1 fruit fly cellular context compared by ENCODE assay signal in the genomic region with DNA sequence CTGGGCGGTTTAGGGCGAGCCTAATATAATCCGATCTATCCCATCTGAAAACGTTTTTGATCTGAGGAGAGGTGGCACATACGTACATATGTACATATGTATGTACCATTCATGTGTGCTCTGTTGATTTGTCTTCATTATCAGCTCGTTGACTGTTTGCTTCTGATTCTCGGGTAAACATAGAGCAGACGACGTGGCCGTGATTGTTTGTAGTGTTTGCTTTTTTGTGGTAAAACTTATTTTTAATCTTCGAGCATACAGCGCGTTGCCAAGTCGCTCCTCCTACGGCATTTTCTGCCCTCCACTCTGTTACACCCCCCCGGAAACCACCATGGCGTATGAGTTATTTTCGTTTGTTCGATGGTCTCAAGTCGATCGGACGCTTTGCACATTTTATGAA.
A peak's percentile ranks its signal among the peaks of the same experiment; 100 is the strongest.
TF ChIP-seq lines count a peak whose summit lies in the region.

No protein-coding gene starts in this region.

TF ChIP-seq in whole organism, embryonic, 481 proteins besides CTCF, POLR2A, EP300 and RAD21 (continued from another document and continues in another):
- TF ChIP-seq usp (GFP tag; optimal IDR thresholded peaks at IDR 0.05; lab: Kevin White, UChicago) (no peak), CG12769 (tag; optimal IDR thresholded peaks at IDR 0.05; lab: Kevin White, UChicago) (peak; percentile 93), CG14014 (GFP tag; IDR thresholded peaks at IDR 0.05; lab: Robert Waterston, UW) (peak; percentile 89; the same call in 1 of the 2 replicates), GATAe (GFP tag; conservative IDR thresholded peaks at IDR 0.05; lab: Robert Waterston, UW) (no peak), CG8944 (GFP tag; optimal IDR thresholded peaks at IDR 0.05; lab: Kevin White, UChicago) (peak; percentile 80), Rx (GFP tag; IDR thresholded peaks at IDR 0.05; lab: Robert Waterston, UW) (0 out of 2 replicates have a peak, but pooled peaks have one; percentile 44), sima (GFP tag; optimal IDR thresholded peaks at IDR 0.05; lab: Kevin White, UChicago) (peak; percentile 54), CG12659 (GFP tag; optimal IDR thresholded peaks at IDR 0.05; lab: Kevin White, UChicago) (peak; percentile 89), gsb-n (tag; optimal IDR thresholded peaks at IDR 0.05; lab: Kevin White, UChicago) (peak; percentile 90), crc (GFP tag; optimal IDR thresholded peaks at IDR 0.05; lab: Kevin White, UChicago) (peak; percentile 52), Dfd (GFP tag; optimal IDR thresholded peaks at IDR 0.05; lab: Kevin White, UChicago) (no peak), ems (GFP tag; optimal IDR thresholded peaks at IDR 0.05; lab: Kevin White, UChicago) (peak; percentile 70), fd102C (GFP tag; optimal IDR thresholded peaks at IDR 0.05; lab: Kevin White, UChicago) (peak; percentile 77), Abd-B (GFP tag; optimal IDR thresholded peaks at IDR 0.05; lab: Kevin White, UChicago) (no peak), Asciz (GFP tag; optimal IDR thresholded peaks at IDR 0.05; lab: Kevin White, UChicago) (peak; percentile 96), HLHmδ (GFP tag; optimal IDR thresholded peaks at IDR 0.05; lab: Kevin White, UChicago) (peak; percentile 97), Dbx (GFP tag; IDR thresholded peaks at IDR 0.05; lab: Robert Waterston, UW) (peak; percentile 65; the same call in 2 of the 3 replicates), CG2712 (tag; optimal IDR thresholded peaks at IDR 0.05; lab: Kevin White, UChicago) (peak; percentile 83), esg (GFP tag; conservative IDR thresholded peaks at IDR 0.05; lab: Robert Waterston, UW) (no peak), Ada2b (GFP tag; IDR thresholded peaks at IDR 0.05; lab: Robert Waterston, UW) (peak; percentile 36; the same call in 1 of the 2 replicates), CG10959 (GFP tag; IDR thresholded peaks at IDR 0.05; lab: Robert Waterston, UW) (0 out of 2 replicates have a peak, but pooled peaks have one; percentile 42), CG30431 (GFP tag; optimal IDR thresholded peaks at IDR 0.05; lab: Kevin White, UChicago) (peak; percentile 58), MTF-1 (GFP tag; optimal IDR thresholded peaks at IDR 0.05; lab: Kevin White, UChicago; ENCODE audit: borderline replicate concordance) (peak; percentile 96), CG10543 (GFP tag; optimal IDR thresholded peaks at IDR 0.05; lab: Kevin White, UChicago) (peak; percentile 98), Rfx (GFP tag; IDR thresholded peaks at IDR 0.05; lab: Robert Waterston, UW) (peak; percentile 89), tgo (GFP tag; IDR thresholded peaks at IDR 0.05; lab: Robert Waterston, UW) (peak; percentile 57; the same call in 2 of the 3 replicates), bcd (GFP tag; optimal IDR thresholded peaks at IDR 0.05; lab: Kevin White, UChicago) (peak; percentile 83), CG7839 (tag; optimal IDR thresholded peaks at IDR 0.05; lab: Kevin White, UChicago) (peak; percentile 52), CG14667 (GFP tag; IDR thresholded peaks at IDR 0.05; lab: Robert Waterston, UW) (no peak), D19B (GFP tag; optimal IDR thresholded peaks at IDR 0.05; lab: Kevin White, UChicago) (peak; percentile 26), ci (GFP tag; IDR thresholded peaks at IDR 0.05; lab: Robert Waterston, UW) (peak; percentile 93), br (optimal IDR thresholded peaks at IDR 0.05; lab: Kevin White, UChicago) (no peak), Eip74EF (GFP tag; optimal IDR thresholded peaks at IDR 0.05; lab: Kevin White, UChicago) (peak in 1 of 2 experiments; percentile 77), CG12391 (tag; optimal IDR thresholded peaks at IDR 0.05; lab: Kevin White, UChicago) (peak; percentile 67), CG6654 (GFP tag; optimal IDR thresholded peaks at IDR 0.05; lab: Kevin White, UChicago) (peak; percentile 20), toy (GFP tag; IDR thresholded peaks at IDR 0.05; lab: Robert Waterston, UW) (peak; percentile 50; the same call in 1 of the 2 replicates), Hr51 (GFP tag; optimal IDR thresholded peaks at IDR 0.05; lab: Kevin White, UChicago) (peak; percentile 41 to 90), HLH4C (GFP tag; IDR thresholded peaks at IDR 0.05; lab: Robert Waterston, UW; ENCODE audit: partially characterized antibody) (no peak), NK7.1 (GFP tag; optimal IDR thresholded peaks at IDR 0.05; lab: Kevin White, UChicago) (peak; percentile 50), pan (optimal IDR thresholded peaks at IDR 0.05; lab: Kevin White, UChicago) (no peak), pan (GFP tag; optimal IDR thresholded peaks at IDR 0.05 in 1 of 2, IDR thresholded peaks at IDR 0.05 in 1 of 2) (peak in 1 of 2 experiments; percentile 88), CG17359 (tag; optimal IDR thresholded peaks at IDR 0.05; lab: Kevin White, UChicago) (peak; percentile 89), mirr (GFP tag; optimal IDR thresholded peaks at IDR 0.05; lab: Kevin White, UChicago) (peak; percentile 98), CG14860 (GFP tag; IDR thresholded peaks at IDR 0.05; lab: Robert Waterston, UW; ENCODE audit: partially characterized antibody) (no peak), Xrp1 (GFP tag; IDR thresholded peaks at IDR 0.05; lab: Robert Waterston, UW) (peak; percentile 94), CG3995 (GFP tag; optimal IDR thresholded peaks at IDR 0.05; lab: Kevin White, UChicago) (peak; percentile 25), CG33213 (GFP tag; optimal IDR thresholded peaks at IDR 0.05; lab: Kevin White, UChicago) (peak; percentile 92), CG16813 (GFP tag; IDR thresholded peaks at IDR 0.05; lab: Robert Waterston, UW; ENCODE audit: partially characterized antibody) (no peak), Ravus (GFP tag; IDR thresholded peaks at IDR 0.05; lab: Robert Waterston, UW) (no peak), CG17361 (GFP tag; IDR thresholded peaks at IDR 0.05; lab: Robert Waterston, UW) (peak; percentile 64; the same call in 2 of the 3 replicates), CG15514 (GFP tag; optimal IDR thresholded peaks at IDR 0.05; lab: Kevin White, UChicago) (peak; percentile 88), zf30C (GFP tag; optimal IDR thresholded peaks at IDR 0.05; lab: Kevin White, UChicago) (peak; percentile 35), CG4820 (GFP tag; optimal IDR thresholded peaks at IDR 0.05; lab: Kevin White, UChicago) (peak; percentile 76), aop (GFP tag; IDR thresholded peaks at IDR 0.05; lab: Robert Waterston, UW) (0 out of 2 replicates have a peak, but pooled peaks have one; percentile 9), CG15269 (tag; optimal IDR thresholded peaks at IDR 0.05; lab: Kevin White, UChicago) (peak; percentile 79), CG10654 (GFP tag; optimal IDR thresholded peaks at IDR 0.05; lab: Kevin White, UChicago) (peak; percentile 79), H15 (GFP tag; IDR thresholded peaks at IDR 0.05; lab: Robert Waterston, UW) (peak; percentile 77), Optix (GFP tag; IDR thresholded peaks at IDR 0.05; lab: Robert Waterston, UW) (peak; percentile 61; the same call in 2 of the 3 replicates), CG17912 (GFP tag; optimal IDR thresholded peaks at IDR 0.05; lab: Kevin White, UChicago) (peak; percentile 92), CG3407 (GFP tag; optimal IDR thresholded peaks at IDR 0.05; lab: Kevin White, UChicago) (peak; percentile 95), CG17802 (tag; optimal IDR thresholded peaks at IDR 0.05; lab: Kevin White, UChicago) (peak; percentile 44), chif (GFP tag; optimal IDR thresholded peaks at IDR 0.05; lab: Kevin White, UChicago) (peak; percentile 78 to 83), Jarid2 (GFP tag; optimal IDR thresholded peaks at IDR 0.05; lab: Kevin White, UChicago) (peak; percentile 79), Dip2 (GFP tag; IDR thresholded peaks at IDR 0.05; lab: Robert Waterston, UW) (no peak), CG42726 (GFP tag; IDR thresholded peaks at IDR 0.05; lab: Robert Waterston, UW; ENCODE audit: partially characterized antibody) (no peak), CG10267 (tag; optimal IDR thresholded peaks at IDR 0.05; lab: Kevin White, UChicago) (peak; percentile 33), pb (GFP tag; optimal IDR thresholded peaks at IDR 0.05; lab: Kevin White, UChicago) (peak; percentile 62), CG1647 (GFP tag; optimal IDR thresholded peaks at IDR 0.05; lab: Kevin White, UChicago) (peak; percentile 83), Hr39 (optimal IDR thresholded peaks at IDR 0.05; lab: Kevin White, UChicago) (no peak), CG4617 (GFP tag; optimal IDR thresholded peaks at IDR 0.05; lab: Kevin White, UChicago; ENCODE audit: borderline replicate concordance) (peak; percentile 27), CG3726 (GFP tag; IDR thresholded peaks at IDR 0.05; lab: Robert Waterston, UW) (no peak; the same call in 2 of the 3 replicates), salm (tag; optimal IDR thresholded peaks at IDR 0.05; lab: Kevin White, UChicago) (peak; percentile 82), CG16863 (GFP tag; optimal IDR thresholded peaks at IDR 0.05; lab: Kevin White, UChicago) (peak; percentile 89), CG10209 (GFP tag; optimal IDR thresholded peaks at IDR 0.05; lab: Kevin White, UChicago) (peak; percentile 94), pfk (GFP tag; optimal IDR thresholded peaks at IDR 0.05; lab: Kevin White, UChicago) (peak; percentile 77), CG8359 (GFP tag; optimal IDR thresholded peaks at IDR 0.05; lab: Kevin White, UChicago; ENCODE audit: borderline replicate concordance) (peak; percentile 77), crol (GFP tag; IDR thresholded peaks at IDR 0.05; lab: Robert Waterston, UW) (peak; percentile 85), CkIIα-i1 (GFP tag; IDR thresholded peaks at IDR 0.05; lab: Robert Waterston, UW) (no peak; the same call in 1 of the 2 replicates), dan (GFP tag; IDR thresholded peaks at IDR 0.05; lab: Robert Waterston, UW) (no peak), TFAM (GFP tag; optimal IDR thresholded peaks at IDR 0.05; lab: Kevin White, UChicago) (peak; percentile 83), ind (GFP tag; optimal IDR thresholded peaks at IDR 0.05; lab: Kevin White, UChicago) (peak; percentile 26), bab2 (GFP tag; optimal IDR thresholded peaks at IDR 0.05; lab: Kevin White, UChicago) (peak; percentile 93), stc (GFP tag; IDR thresholded peaks at IDR 0.05; lab: Robert Waterston, UW) (peak; percentile 74; the same call in 1 of the 2 replicates), bigmax (GFP tag; optimal IDR thresholded peaks at IDR 0.05; lab: Kevin White, UChicago) (peak; percentile 72), eyg (GFP tag; optimal IDR thresholded peaks at IDR 0.05; lab: Kevin White, UChicago) (peak; percentile 91), zfh2 (GFP tag; optimal IDR thresholded peaks at IDR 0.05; lab: Kevin White, UChicago) (peak; percentile 18), pum (GFP tag; optimal IDR thresholded peaks at IDR 0.05; lab: Kevin White, UChicago) (peak; percentile 78), Sry-β (GFP tag; optimal IDR thresholded peaks at IDR 0.05; lab: Kevin White, UChicago) (peak; percentile 70), schlank (tag; optimal IDR thresholded peaks at IDR 0.05; lab: Kevin White, UChicago) (peak; percentile 87), CG11093 (GFP tag; IDR thresholded peaks at IDR 0.05; lab: Robert Waterston, UW) (peak; percentile 65; the same call in 1 of the 3 replicates), ato (GFP tag; IDR thresholded peaks at IDR 0.05; lab: Robert Waterston, UW; ENCODE audit: partially characterized antibody) (no peak), inv (GFP tag; IDR thresholded peaks at IDR 0.05; lab: Robert Waterston, UW; ENCODE audit: partially characterized antibody) (no peak), Max (GFP tag; optimal IDR thresholded peaks at IDR 0.05; lab: Kevin White, UChicago) (peak; percentile 73), CG13775 (GFP tag; optimal IDR thresholded peaks at IDR 0.05; lab: Kevin White, UChicago) (peak; percentile 53), nau (GFP tag; optimal IDR thresholded peaks at IDR 0.05; lab: Kevin White, UChicago) (peak; percentile 95), CG2202 (tag; optimal IDR thresholded peaks at IDR 0.05; lab: Kevin White, UChicago) (peak; percentile 95), cg (GFP tag; optimal IDR thresholded peaks at IDR 0.05; lab: Kevin White, UChicago) (peak; percentile 10), disco-r (GFP tag; optimal IDR thresholded peaks at IDR 0.05; lab: Kevin White, UChicago) (peak; percentile 82), dmrt99B (tag; optimal IDR thresholded peaks at IDR 0.05; lab: Kevin White, UChicago) (peak; percentile 63), CG11085 (GFP tag; IDR thresholded peaks at IDR 0.05; lab: Robert Waterston, UW) (peak; percentile 59; the same call in 1 of the 2 replicates), Dp (GFP tag; optimal IDR thresholded peaks at IDR 0.05; lab: Kevin White, UChicago) (peak; percentile 6), Neu2 (GFP tag; optimal IDR thresholded peaks at IDR 0.05; lab: Kevin White, UChicago; ENCODE audit: borderline replicate concordance) (no peak), CG32532 (GFP tag; IDR thresholded peaks at IDR 0.05; lab: Robert Waterston, UW) (peak; percentile 44; the same call in 1 of the 2 replicates), ash1 (GFP tag; optimal IDR thresholded peaks at IDR 0.05; lab: Kevin White, UChicago) (peak; percentile 90), en (GFP tag; optimal IDR thresholded peaks at IDR 0.05; lab: Kevin White, UChicago) (peak; percentile 83), Chrac-16 (GFP tag; optimal IDR thresholded peaks at IDR 0.05; lab: Kevin White, UChicago) (peak; percentile 21), nmo (GFP tag; optimal IDR thresholded peaks at IDR 0.05; lab: Kevin White, UChicago) (peak; percentile 32), Scr (GFP tag; IDR thresholded peaks at IDR 0.05; lab: Robert Waterston, UW; ENCODE audit: partially characterized antibody) (no peak), Camta (GFP tag; optimal IDR thresholded peaks at IDR 0.05; lab: Kevin White, UChicago) (peak; percentile 73), Stat92E (GFP tag; optimal IDR thresholded peaks at IDR 0.05; lab: Kevin White, UChicago) (peak in 1 of 3 experiments; percentile 49), CG30403 (GFP tag; optimal IDR thresholded peaks at IDR 0.05; lab: Kevin White, UChicago) (peak; percentile 58), CG5953 (GFP tag; IDR thresholded peaks at IDR 0.05; lab: Robert Waterston, UW) (peak; percentile 73), klu (GFP tag; IDR thresholded peaks at IDR 0.05; lab: Robert Waterston, UW) (no peak), Kr (GFP tag; optimal IDR thresholded peaks at IDR 0.05; lab: Kevin White, UChicago) (peak; percentile 82), ac (GFP tag; optimal IDR thresholded peaks at IDR 0.05; lab: Kevin White, UChicago) (peak; percentile 85), odd (GFP tag; optimal IDR thresholded peaks at IDR 0.05; lab: Kevin White, UChicago) (peak; percentile 96), HLH54F (GFP tag; optimal IDR thresholded peaks at IDR 0.05; lab: Kevin White, UChicago) (peak; percentile 52), mam (GFP tag; optimal IDR thresholded peaks at IDR 0.05; lab: Kevin White, UChicago) (peak; percentile 51), sqz (GFP tag; optimal IDR thresholded peaks at IDR 0.05; lab: Kevin White, UChicago) (peak; percentile 83), tup (GFP tag; optimal IDR thresholded peaks at IDR 0.05; lab: Kevin White, UChicago) (peak; percentile 73), da (GFP tag; optimal IDR thresholded peaks at IDR 0.05; lab: Kevin White, UChicago) (peak; percentile 68)
